Fruit fly (Drosophila melanogaster) whole organism, embryonic: ENCODE data around the gene CG34290.

Experiments
- ATbp ChIP-seq: fragments of 200-800 bp; sonication (Bioruptor generic); optimal IDR thresholded peaks from 2 replicates; lab custom pipeline; 2017; ENCODE audit warnings: missing biosample characterization, mild to moderate bottlenecking, missing genetic modification characterization, missing genetic modification reagents
- CG12155 ChIP-seq: fragments of 200-800 bp; sonication (Bioruptor generic); optimal IDR thresholded peaks from 3 replicates; lab custom pipeline; 2016; ENCODE audit warnings: missing biosample characterization, missing genetic modification characterization
- CG1233 ChIP-seq: fragments of 200-800 bp; sonication (Bioruptor generic); optimal IDR thresholded peaks from 4 replicates; lab custom pipeline; 2018; ENCODE audit warnings: missing biosample characterization, mild to moderate bottlenecking, missing genetic modification characterization
- CG13123 ChIP-seq: fragments of 200-800 bp; sonication (Bioruptor generic); optimal IDR thresholded peaks from 2 replicates; lab custom pipeline; 2016; ENCODE audit warnings: missing biosample characterization, missing genetic modification characterization
- CG14441 ChIP-seq: fragments of 200-800 bp; sonication (Bioruptor generic); IDR thresholded peaks from 2 replicates; pipeline ENCODE4 v1.3.6; 2022; ENCODE audit warnings: missing biosample characterization, missing genetic modification characterization
- CG14710 ChIP-seq: fragments of 200-800 bp; sonication (Bioruptor generic); optimal IDR thresholded peaks from 3 replicates; lab custom pipeline; 2019; ENCODE audit warnings: missing biosample characterization, mild to moderate bottlenecking, missing genetic modification characterization, moderate library complexity
- CG14860 ChIP-seq: fragments of 200-800 bp; sonication (Bioruptor generic); IDR thresholded peaks from 3 replicates; pipeline ENCODE4 v1.3.6; 2022; ENCODE audit warnings: missing biosample characterization, missing genetic modification characterization; ENCODE audit not compliant: partially characterized antibody
- CG15073 ChIP-seq: fragments of 200-800 bp; sonication (Bioruptor generic); optimal IDR thresholded peaks from 2 replicates; lab custom pipeline; 2016; ENCODE audit warnings: missing biosample characterization, missing genetic modification characterization
- CG18619 ChIP-seq: fragments of 200-800 bp; sonication (Bioruptor generic); optimal IDR thresholded peaks from 3 replicates; lab custom pipeline; 2017; ENCODE audit warnings: missing biosample characterization, mild to moderate bottlenecking, missing genetic modification characterization
- CG3163 ChIP-seq: fragments of 200-800 bp; sonication (Bioruptor generic); optimal IDR thresholded peaks from 3 replicates; lab custom pipeline; 2016; ENCODE audit warnings: missing biosample characterization, missing genetic modification characterization
- CG32532 ChIP-seq: fragments of 200-800 bp; sonication (Bioruptor generic); IDR thresholded peaks from 2 replicates; pipeline ENCODE4 v1.3.6; 2022; ENCODE audit warnings: missing biosample characterization, missing genetic modification characterization
- CG6854 ChIP-seq: fragments of 200-800 bp; sonication (Bioruptor generic); optimal IDR thresholded peaks from 3 replicates; lab custom pipeline; 2017; ENCODE audit warnings: missing biosample characterization, mild to moderate bottlenecking, missing genetic modification characterization
- CG7372 ChIP-seq: fragments of 200-800 bp; sonication (Bioruptor generic); IDR thresholded peaks from 2 replicates; pipeline ENCODE4 v1.3.6; 2022; ENCODE audit warnings: missing biosample characterization, missing genetic modification characterization
- CG7745 ChIP-seq: fragments of 200-800 bp; sonication (Bioruptor generic); optimal IDR thresholded peaks from 2 replicates; lab custom pipeline; 2018; ENCODE audit warnings: missing biosample characterization, mild to moderate bottlenecking, missing genetic modification characterization, moderate library complexity
- CG8765 ChIP-seq: fragments of 200-800 bp; sonication (Bioruptor generic); IDR thresholded peaks from 2 replicates; pipeline ENCODE4 v1.3.6; 2022; ENCODE audit warnings: missing biosample characterization, missing genetic modification characterization
- Camta ChIP-seq: fragments of 200-800 bp; sonication (Bioruptor generic); optimal IDR thresholded peaks from 2 replicates; lab custom pipeline; 2016; ENCODE audit warnings: missing biosample characterization, missing genetic modification characterization
- Elba2 ChIP-seq: fragments of 200-800 bp; sonication (Bioruptor generic); optimal IDR thresholded peaks from 3 replicates; lab custom pipeline; 2016; ENCODE audit warnings: missing biosample characterization, missing genetic modification characterization
- Gsc ChIP-seq: fragments of 200-800 bp; sonication (Bioruptor generic); IDR thresholded peaks from 2 replicates; pipeline ENCODE4 v1.3.6; 2022; ENCODE audit warnings: missing biosample characterization, missing genetic modification characterization
- H15 ChIP-seq: fragments of 200-800 bp; sonication (Bioruptor generic); IDR thresholded peaks from 3 replicates; pipeline ENCODE4 v1.3.6; 2022; ENCODE audit warnings: missing biosample characterization, missing genetic modification characterization
- NC2α ChIP-seq: fragments of 200-800 bp; sonication (Bioruptor generic); optimal IDR thresholded peaks from 2 replicates; lab custom pipeline; 2016; ENCODE audit warnings: missing biosample characterization, missing genetic modification characterization
- Nf-YB ChIP-seq: fragments of 200-800 bp; sonication (Bioruptor generic); optimal IDR thresholded peaks from 3 replicates; lab custom pipeline; 2019; ENCODE audit warnings: missing biosample characterization, mild to moderate bottlenecking, missing genetic modification characterization, moderate library complexity
- Pdp1 ChIP-seq, 2 experiments: fragments of 200-800 bp; sonication (Bioruptor generic); optimal IDR thresholded peaks; 3 replicates each; lab custom pipeline; 2016; ENCODE audit warnings: missing biosample characterization in 2 of 2, missing genetic modification characterization in 2 of 2, mild to moderate bottlenecking in 1 of 2, moderate library complexity in 1 of 2
- Ptx1 ChIP-seq: fragments of 200-800 bp; sonication (Bioruptor generic); IDR thresholded peaks from 2 replicates; pipeline ENCODE4 v1.3.6; 2022; ENCODE audit warnings: missing biosample characterization, missing genetic modification characterization
- Rfx ChIP-seq: fragments of 200-800 bp; sonication (Bioruptor generic); IDR thresholded peaks from 2 replicates; pipeline ENCODE4 v1.3.6; 2022; ENCODE audit warnings: missing biosample characterization, missing genetic modification characterization
- Ssrp ChIP-seq: fragments of 200-800 bp; sonication (Bioruptor generic); optimal IDR thresholded peaks from 2 replicates; lab custom pipeline; 2018; ENCODE audit warnings: missing biosample characterization, mild to moderate bottlenecking, missing genetic modification characterization, moderate library complexity
- ash1 ChIP-seq: fragments of 200-800 bp; sonication (Bioruptor generic); optimal IDR thresholded peaks from 2 replicates; lab custom pipeline; 2018; ENCODE audit warnings: missing biosample characterization, mild to moderate bottlenecking, missing genetic modification characterization
- bbx ChIP-seq: fragments of 200-800 bp; sonication (Bioruptor generic); IDR thresholded peaks from 2 replicates; pipeline ENCODE4 v1.3.6; 2022; ENCODE audit warnings: missing biosample characterization, missing genetic modification characterization; ENCODE audit not compliant: partially characterized antibody
- chinmo ChIP-seq: fragments of 200-800 bp; sonication (Bioruptor generic); IDR thresholded peaks from 4 replicates; pipeline ENCODE4 v1.3.6; 2022; ENCODE audit warnings: missing biosample characterization, missing genetic modification characterization; ENCODE audit not compliant: partially characterized antibody
- grau ChIP-seq: fragments of 200-800 bp; optimal IDR thresholded peaks from 3 replicates; lab custom pipeline; 2019; ENCODE audit warnings: missing biosample characterization, mild to moderate bottlenecking, missing genetic modification characterization, moderate library complexity
- ham ChIP-seq: fragments of 200-800 bp; sonication (Bioruptor generic); IDR thresholded peaks from 2 replicates; pipeline ENCODE4 v1.3.6; 2022; ENCODE audit warnings: missing biosample characterization, missing genetic modification characterization
- inv ChIP-seq: fragments of 200-800 bp; sonication (Bioruptor generic); IDR thresholded peaks from 2 replicates; pipeline ENCODE4 v1.3.6; 2022; ENCODE audit warnings: missing biosample characterization, missing genetic modification characterization; ENCODE audit not compliant: partially characterized antibody
- lmd ChIP-seq: fragments of 200-800 bp; sonication (Bioruptor generic); IDR thresholded peaks from 2 replicates; pipeline ENCODE4 v1.3.6; 2022; ENCODE audit warnings: missing biosample characterization, missing genetic modification characterization
- pan ChIP-seq, 4 experiments: fragments of >200 bp in 3 of 4; fragments of 200-800 bp in 1 of 4; sonication (Bioruptor generic) in 1 of 4; optimal IDR thresholded peaks in 3 of 4; IDR thresholded peaks in 1 of 4; 2 replicates each; pipeline versions ENCODE4 v1.3.6 to Lab custom; 2017 to 2022; ENCODE audit warnings: missing biosample characterization in 2 of 4, missing genetic modification characterization in 2 of 4, mixed read lengths in 1 of 4
- pnt ChIP-seq: fragments of 200-800 bp; sonication (Bioruptor generic); optimal IDR thresholded peaks from 3 replicates; lab custom pipeline; 2016; ENCODE audit warnings: missing biosample characterization, missing genetic modification characterization
- repo ChIP-seq: fragments of 200-800 bp; sonication (Bioruptor generic); optimal IDR thresholded peaks from 2 replicates; lab custom pipeline; 2016; ENCODE audit warnings: missing biosample characterization, missing genetic modification characterization
- sc ChIP-seq, 3 experiments: fragments of >200 bp in 2 of 3; fragments of 200-800 bp in 1 of 3; sonication (Bioruptor generic) in 1 of 3; optimal IDR thresholded peaks; 2 replicates in 2 of 3; 3 replicates in 1 of 3; lab custom pipeline; 2017; ENCODE audit warnings: mild to moderate bottlenecking in 1 of 3, missing biosample characterization in 1 of 3, missing genetic modification characterization in 1 of 3, missing genetic modification reagents in 1 of 3
- sd ChIP-seq: fragments of 200-800 bp; sonication (Bioruptor generic); optimal IDR thresholded peaks from 3 replicates; lab custom pipeline; 2018; ENCODE audit warnings: missing biosample characterization, mild to moderate bottlenecking, missing genetic modification characterization, moderate library complexity
- sob ChIP-seq: fragments of 200-800 bp; sonication (Bioruptor generic); IDR thresholded peaks from 2 replicates; pipeline ENCODE4 v1.3.6; 2022; ENCODE audit warnings: missing biosample characterization, missing genetic modification characterization
- trh ChIP-seq: fragments of 200-800 bp; sonication (Bioruptor generic); optimal IDR thresholded peaks from 2 replicates; lab custom pipeline; 2016; ENCODE audit warnings: missing biosample characterization, missing genetic modification characterization
- usp ChIP-seq: fragments of >200 bp; optimal IDR thresholded peaks from 2 replicates; lab custom pipeline; 2017; ENCODE audit warnings: missing biosample characterization, missing genetic modification characterization
- wor ChIP-seq: fragments of 200-800 bp; sonication (Bioruptor generic); IDR thresholded peaks from 2 replicates; pipeline ENCODE4 v1.3.6; 2022; ENCODE audit warnings: missing biosample characterization, missing genetic modification characterization

The CG34290 gene

dm6 chr3R:24267580-24268202, 21.9 kb downstream of the CG34290 start (continued):
- TF ChIP-seq CG7372 (GFP tag; lab: Robert Waterston, UW), result no peak
- no peak for TF ChIP-seq wor (GFP tag; lab: Robert Waterston, UW)
- TF ChIP-seq trh (GFP tag; lab: Kevin White, UChicago), result no peak
- TF ChIP-seq Camta (GFP tag; lab: Kevin White, UChicago), result no peak
- TF ChIP-seq CG14710, result no peak
- no peak for TF ChIP-seq CG13123
- TF ChIP-seq Gsc, result no peak
- no peak for TF ChIP-seq pnt (GFP tag; lab: Kevin White, UChicago)
- TF ChIP-seq ham (GFP tag; lab: Robert Waterston, UW), result no peak
- TF ChIP-seq Ssrp (tag; lab: Kevin White, UChicago), result no peak
- TF ChIP-seq sc (optimal IDR thresholded peaks at IDR 0.05; lab: Kevin White, UChicago), result no peak
- TF ChIP-seq sc (GFP tag; optimal IDR thresholded peaks at IDR 0.05; lab: Kevin White, UChicago), result no peak
- no peak for TF ChIP-seq H15 (GFP tag; lab: Robert Waterston, UW)
- no peak for TF ChIP-seq pan (optimal IDR thresholded peaks at IDR 0.05; lab: Kevin White, UChicago)
- TF ChIP-seq pan (GFP tag; optimal IDR thresholded peaks at IDR 0.05 in 1 of 2, IDR thresholded peaks at IDR 0.05 in 1 of 2), result no peak
- no peak for TF ChIP-seq bbx (GFP tag; lab: Robert Waterston, UW)
- no peak for TF ChIP-seq CG7745 (tag; lab: Kevin White, UChicago)
- no peak for TF ChIP-seq CG8765
- peak; percentile 72 for TF ChIP-seq grau (tag; lab: Kevin White, UChicago)
- 0 out of 2 replicates have a peak, but pooled peaks have one; percentile 24 for TF ChIP-seq sob
- peak; percentile 38; the same call in 1 of the 2 replicates for TF ChIP-seq Rfx
- 0 out of 2 replicates have a peak, but pooled peaks have one; percentile 6 for TF ChIP-seq lmd
- TF ChIP-seq Elba2 (GFP tag; lab: Kevin White, UChicago), result no peak
- TF ChIP-seq CG32532 (GFP tag; lab: Robert Waterston, UW), result peak; percentile 20; the same call in 1 of the 2 replicates
- TF ChIP-seq chinmo (GFP tag; lab: Robert Waterston, UW), result 0 out of 4 replicates have a peak, but pooled peaks have one; percentile 55
- no peak for TF ChIP-seq CG6854 (GFP tag; lab: Kevin White, UChicago)
- TF ChIP-seq CG14441 (GFP tag; lab: Robert Waterston, UW), result 0 out of 2 replicates have a peak, but pooled peaks have one; percentile 22
- no peak for TF ChIP-seq ATbp
- no peak for TF ChIP-seq inv (GFP tag; lab: Robert Waterston, UW)
- TF ChIP-seq sd (tag; lab: Kevin White, UChicago), result no peak
- no peak for TF ChIP-seq CG12155 (GFP tag; lab: Kevin White, UChicago)
- no peak for TF ChIP-seq CG1233
- no peak for TF ChIP-seq CG3163 (GFP tag; lab: Kevin White, UChicago)
- no peak for TF ChIP-seq Nf-YB (GFP tag; lab: Kevin White, UChicago)
- TF ChIP-seq ash1 (GFP tag; lab: Kevin White, UChicago), result no peak
- TF ChIP-seq usp (GFP tag; lab: Kevin White, UChicago), result no peak
- no peak for TF ChIP-seq repo
- TF ChIP-seq Pdp1 (GFP tag; optimal IDR thresholded peaks at IDR 0.05; lab: Kevin White, UChicago), result peak in 1 of 2 experiments; percentile 55
- 0 out of 2 replicates have a peak, but pooled peaks have one; percentile 12 for TF ChIP-seq Ptx1 (GFP tag; lab: Robert Waterston, UW)
- TF ChIP-seq NC2α, result no peak
- TF ChIP-seq CG14860 (GFP tag; lab: Robert Waterston, UW), result no peak
- TF ChIP-seq CG15073, result no peak
- TF ChIP-seq CG18619 (GFP tag; lab: Kevin White, UChicago), result no peak
